Worm (Caenorhabditis elegans): Measurements from ENCODE around the gene F41C3.7.

The F41C3.7 gene

DNA sequence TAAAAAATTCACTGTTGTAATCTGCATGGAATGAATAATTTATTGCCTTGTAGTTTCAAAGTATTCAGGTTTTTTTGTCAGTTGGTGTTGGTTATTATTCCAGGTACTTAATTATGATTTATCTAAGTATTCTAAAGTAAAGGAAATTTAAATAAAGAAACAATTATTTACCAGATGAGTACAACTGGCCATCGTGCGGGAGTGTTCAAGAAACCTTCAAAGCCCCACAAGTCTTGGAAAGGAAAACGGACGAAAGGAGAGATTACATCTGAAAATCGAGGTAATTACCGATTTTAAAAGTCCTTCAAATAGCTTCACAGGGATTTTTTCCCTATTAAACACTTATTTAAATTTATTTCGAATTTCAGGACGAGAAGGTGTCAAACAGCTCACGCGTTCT, 19.7 kb upstream of the F41C3.7 start, which contains the start of gene tag-151:
tag-151 (plus strand) TSS at position 158 of the 400 bp plus-strand sequence.
- TF ChIP-seq tlp-1 (tag; optimal IDR thresholded peaks at IDR 0.05) (no peak), jun-1 (tag; optimal IDR thresholded peaks at IDR 0.05) (no peak), lin-39 (tag; optimal IDR thresholded peaks at IDR 0.05) (no peak), lin-14 (GFP tag; optimal IDR thresholded peaks at IDR 0.05) (no peak), efl-1 (optimal IDR thresholded peaks at IDR 0.05) (no peak), efl-1 (GFP tag; optimal IDR thresholded peaks at IDR 0.05 in 1 of 2) (peak in 1 of 2 experiments; percentile 52), ceh-63 (GFP tag; optimal IDR thresholded peaks at IDR 0.05) (no peak), ceh-90 (tag; optimal IDR thresholded peaks at IDR 0.05) (no peak), lsy-2 (tag; optimal IDR thresholded peaks at IDR 0.05) (peak in 1 of 2 experiments; percentile 1), nhr-90 (tag; optimal IDR thresholded peaks at IDR 0.05; ENCODE audit: poor library complexity) (peak; percentile 11)

DNA sequence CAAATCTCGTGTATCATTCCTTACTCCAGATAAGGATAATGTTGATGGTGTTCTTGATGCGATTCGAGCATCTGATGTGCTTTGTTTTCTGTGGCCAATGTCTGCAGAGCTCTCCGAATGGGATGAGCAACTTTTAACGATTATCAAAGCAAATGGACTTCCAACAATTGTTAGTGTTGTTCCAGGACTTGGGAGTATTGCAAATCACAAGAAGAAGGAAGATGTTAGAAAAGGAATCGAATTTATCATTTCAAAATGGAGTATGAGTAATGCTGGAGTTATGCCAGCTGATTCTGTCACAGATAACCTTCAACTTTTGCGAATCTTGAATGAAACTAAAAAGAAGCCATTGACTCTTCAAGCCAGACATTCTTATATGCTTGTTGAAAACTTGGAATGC, 19.0 kb upstream of the F41C3.7 start:
- TF ChIP-seq aha-1 (tag; optimal IDR thresholded peaks at IDR 0.05) (no peak), lin-39 (tag; optimal IDR thresholded peaks at IDR 0.05) (no peak), egl-13 (tag; optimal IDR thresholded peaks at IDR 0.05) (no peak), aly-2 (tag; optimal IDR thresholded peaks at IDR 0.05) (no peak), mdl-1 (tag; optimal IDR thresholded peaks at IDR 0.05) (no peak), fos-1 (tag; optimal IDR thresholded peaks at IDR 0.05) (no peak), nhr-71 (tag; optimal IDR thresholded peaks at IDR 0.05) (no peak), ceh-63 (GFP tag; optimal IDR thresholded peaks at IDR 0.05) (no peak), dpl-1 (GFP tag; optimal IDR thresholded peaks at IDR 0.05) (no peak), isw-1 (GFP tag; IDR thresholded peaks at IDR 0.05) (no peak), nhr-28 (tag; optimal IDR thresholded peaks at IDR 0.05) (no peak), ceh-82 (tag; optimal IDR thresholded peaks at IDR 0.05) (no peak), ceh-8 (GFP tag; optimal IDR thresholded peaks at IDR 0.05) (no peak), mab-9 (GFP tag; IDR thresholded peaks at IDR 0.05) (no peak), jun-1 (tag; optimal IDR thresholded peaks at IDR 0.05) (no peak), lir-3 (tag; optimal IDR thresholded peaks at IDR 0.05; ENCODE audit: poor library complexity) (no peak), nhr-90 (tag; optimal IDR thresholded peaks at IDR 0.05; ENCODE audit: poor library complexity) (no peak), nhr-237 (tag; optimal IDR thresholded peaks at IDR 0.05) (no peak), nhr-20 (tag; optimal IDR thresholded peaks at IDR 0.05) (no peak), F16B12.6 (tag; optimal IDR thresholded peaks at IDR 0.05) (no peak)

DNA sequence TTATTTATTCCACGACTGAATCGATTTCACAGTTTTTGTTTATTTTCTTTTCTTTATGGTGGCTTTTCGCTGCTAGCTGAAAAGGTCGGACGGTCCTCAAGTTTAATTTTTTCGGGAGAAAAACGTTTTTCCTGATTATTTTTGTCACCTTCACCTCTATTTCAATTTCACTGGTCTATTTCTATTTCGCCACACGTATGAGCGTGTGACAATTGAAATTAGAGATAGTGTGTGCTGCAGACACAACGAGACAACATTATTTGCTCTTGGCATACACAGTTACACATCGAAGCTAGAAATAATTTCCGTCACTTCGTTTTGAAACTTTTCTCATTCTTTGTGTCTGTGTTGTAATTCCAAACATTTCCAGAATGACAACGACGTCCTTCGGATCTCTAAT, 14.2 kb upstream of the F41C3.7 start, which contains the start of gene F41C3.8:
F41C3.8 (plus strand) TSS at position 371 of the 400 bp plus-strand sequence.
- TF ChIP-seq mab-9 (GFP tag; IDR thresholded peaks at IDR 0.05) (no peak), egl-27 (tag; optimal IDR thresholded peaks at IDR 0.05) (no peak), ces-1 (GFP tag; optimal IDR thresholded peaks at IDR 0.05) (no peak), ama-1 (optimal IDR thresholded peaks at IDR 0.05) (no peak), fos-1 (tag; optimal IDR thresholded peaks at IDR 0.05) (no peak), lin-35 (GFP tag; optimal IDR thresholded peaks at IDR 0.05) (peak in 1 of 2 experiments; percentile 21), ceh-82 (tag; optimal IDR thresholded peaks at IDR 0.05) (no peak), nhr-84 (tag; optimal IDR thresholded peaks at IDR 0.05) (no peak), skn-1 (tag; optimal IDR thresholded peaks at IDR 0.05) (no peak), elt-2 (tag; optimal IDR thresholded peaks at IDR 0.05) (peak; percentile 33), nhr-12 (tag; optimal IDR thresholded peaks at IDR 0.05) (no peak)

- TF ChIP-seq irx-1 (tag; optimal IDR thresholded peaks at IDR 0.05): no peak
- peak in 1 of 2 experiments; percentile 19 for TF ChIP-seq mdl-1 (tag; optimal IDR thresholded peaks at IDR 0.05)
- no peak for TF ChIP-seq elt-2 (tag; optimal IDR thresholded peaks at IDR 0.05)
- no peak for TF ChIP-seq fkh-8 (tag; optimal IDR thresholded peaks at IDR 0.05)
- TF ChIP-seq swsn-7 (tag; optimal IDR thresholded peaks at IDR 0.05): no peak
- peak; percentile 56 for TF ChIP-seq lin-14 (GFP tag; optimal IDR thresholded peaks at IDR 0.05)
- TF ChIP-seq mep-1 (tag; optimal IDR thresholded peaks at IDR 0.05): peak; percentile 15
- TF ChIP-seq nhr-84 (tag; optimal IDR thresholded peaks at IDR 0.05): no peak
- TF ChIP-seq dpl-1 (GFP tag; optimal IDR thresholded peaks at IDR 0.05): peak in 1 of 3 experiments; percentile 4
- TF ChIP-seq pqm-1 (tag; optimal IDR thresholded peaks at IDR 0.05): no peak
- no peak for TF ChIP-seq lsy-2 (tag; optimal IDR thresholded peaks at IDR 0.05)
Measured at ce11 chrII:4726120-4726519, 3.7 kb upstream of the F41C3.7 start, which contains the start of gene F10G7.10. F10G7.10 (minus strand) TSS chrII:4726264.

All from whole organism, L1 larva.